Worm (Caenorhabditis elegans) whole organism, L4 larva: ENCODE data around the gene C46F4.3.

ENCODE experiments used
- F49E8.2 ChIP-seq: sonication (generic microtip); optimal IDR thresholded peaks from 2 replicates; lab custom pipeline; 2016; ENCODE audit warnings: missing compliant biosample characterization, mild to moderate bottlenecking, missing genetic modification characterization, borderline replicate concordance
- R02D3.7 ChIP-seq: fragments of 150-350 bp; sonication (generic microtip); optimal IDR thresholded peaks from 3 replicates; lab custom pipeline; 2014; ENCODE audit warnings: missing biosample characterization, missing genetic modification characterization
- T26A8.4 ChIP-seq: fragments of 200-800 bp; sonication (Bioruptor generic); IDR thresholded peaks from 2 replicates; pipeline ENCODE4 v1.3.6; 2022; ENCODE audit warnings: missing genetic modification characterization, missing compliant biosample characterization
- ZK546.5 ChIP-seq, 2 experiments: sonication (generic microtip); optimal IDR thresholded peaks; 2 replicates each; lab custom pipeline; 2017; ENCODE audit warnings: missing biosample characterization in 2 of 2, missing genetic modification characterization in 2 of 2
- aha-1 ChIP-seq: fragments of 150-350 bp; peaks from one replicate; lab custom pipeline; 2014; ENCODE audit warnings: missing biosample characterization, missing genetic modification characterization
- ceh-62 ChIP-seq: sonication (generic microtip); optimal IDR thresholded peaks from 2 replicates; lab custom pipeline; 2017; ENCODE audit warnings: missing biosample characterization, missing genetic modification characterization
- daf-12 ChIP-seq: fragments of 150-350 bp; optimal IDR thresholded peaks from 2 replicates; lab custom pipeline; 2014; ENCODE audit warnings: missing biosample characterization, missing genetic modification reagents, missing genetic modification characterization
- daf-8 ChIP-seq: fragments of 200-800 bp; sonication (Bioruptor generic); IDR thresholded peaks from 2 replicates; pipeline ENCODE4 v1.3.6; 2022; ENCODE audit warnings: missing genetic modification characterization, missing compliant biosample characterization
- dmd-9 ChIP-seq: fragments of 200-800 bp; sonication (Bioruptor generic); IDR thresholded peaks from 2 replicates; pipeline ENCODE4 v1.3.6; 2022; ENCODE audit warnings: missing genetic modification reagents, missing genetic modification characterization, missing compliant biosample characterization
- dve-1 ChIP-seq: sonication (generic microtip); optimal IDR thresholded peaks from 2 replicates; lab custom pipeline; 2017; ENCODE audit warnings: antibody characterized with exemption, mild to moderate bottlenecking, missing genetic modification characterization, missing compliant biosample characterization; ENCODE audit not compliant: insufficient read depth
- egl-27 ChIP-seq: sonication (generic microtip); optimal IDR thresholded peaks from 3 replicates; lab custom pipeline; 2017; ENCODE audit warnings: missing biosample characterization, missing genetic modification reagents, missing genetic modification characterization
- hlh-30 ChIP-seq: sonication (generic microtip); optimal IDR thresholded peaks from 2 replicates; lab custom pipeline; 2017; ENCODE audit warnings: antibody characterized with exemption, mild to moderate bottlenecking, missing genetic modification characterization, missing compliant biosample characterization; ENCODE audit not compliant: insufficient read depth
- jun-1 ChIP-seq: fragments of 150-350 bp; optimal IDR thresholded peaks from 2 replicates; lab custom pipeline; 2014; ENCODE audit warnings: missing biosample characterization, missing genetic modification reagents, missing genetic modification characterization
- lin-15B ChIP-seq: fragments of 150-350 bp; sonication (generic microtip); optimal IDR thresholded peaks from 3 replicates; lab custom pipeline; 2014; ENCODE audit warnings: missing biosample characterization, missing genetic modification characterization
- lsy-2 ChIP-seq, 2 experiments: fragments of 150-350 bp in 1 of 2; sonication (generic microtip) in 1 of 2; optimal IDR thresholded peaks; 2 replicates each; lab custom pipeline; 2014 to 2017; ENCODE audit warnings: missing biosample characterization in 2 of 2, missing genetic modification characterization in 2 of 2
- mdl-1 ChIP-seq, 2 experiments: fragments of 150-350 bp in 1 of 2; sonication (generic microtip) in 1 of 2; optimal IDR thresholded peaks; 2 replicates each; lab custom pipeline; 2014 to 2017; ENCODE audit warnings: missing biosample characterization in 2 of 2, missing genetic modification characterization in 2 of 2
- mxl-2 ChIP-seq: fragments of 200-800 bp; sonication (Bioruptor generic); conservative IDR thresholded peaks from 2 replicates; pipeline ENCODE4 v1.3.6; 2022; ENCODE audit warnings: missing genetic modification reagents, missing genetic modification characterization, missing compliant biosample characterization
- nhr-237 ChIP-seq: sonication (generic microtip); optimal IDR thresholded peaks from 2 replicates; lab custom pipeline; 2017; ENCODE audit warnings: missing biosample characterization, missing genetic modification characterization
- nhr-28 ChIP-seq: fragments of 150-350 bp; optimal IDR thresholded peaks from 2 replicates; lab custom pipeline; 2014; ENCODE audit warnings: missing biosample characterization, missing genetic modification characterization
- php-3 ChIP-seq: fragments of 200-800 bp; sonication (Bioruptor generic); IDR thresholded peaks from 2 replicates; pipeline ENCODE4 v1.3.6; 2022; ENCODE audit warnings: missing genetic modification reagents, missing genetic modification characterization, missing compliant biosample characterization
- pqm-1 ChIP-seq: sonication (generic microtip); optimal IDR thresholded peaks from 2 replicates; lab custom pipeline; 2017; ENCODE audit warnings: missing biosample characterization, missing genetic modification characterization
- set-16 ChIP-seq: fragments of 200-800 bp; sonication (Bioruptor generic); IDR thresholded peaks from 2 replicates; pipeline ENCODE4 v1.3.6; 2022; ENCODE audit warnings: missing genetic modification reagents, missing genetic modification characterization, missing compliant biosample characterization
- skn-1 ChIP-seq: fragments of 150-350 bp; optimal IDR thresholded peaks from 2 replicates; lab custom pipeline; 2014; ENCODE audit warnings: missing biosample characterization, missing genetic modification characterization
- snpc-1.2 ChIP-seq: fragments of 200-800 bp; sonication (Bioruptor generic); IDR thresholded peaks from 2 replicates; pipeline ENCODE4 v1.3.6; 2022; ENCODE audit warnings: missing genetic modification reagents, missing genetic modification characterization, missing compliant biosample characterization
- spr-1 ChIP-seq: sonication (generic microtip); optimal IDR thresholded peaks from 2 replicates; lab custom pipeline; 2016; ENCODE audit warnings: mild to moderate bottlenecking, missing genetic modification characterization, missing compliant biosample characterization
- tag-97 ChIP-seq: fragments of 200-800 bp; sonication (Bioruptor generic); IDR thresholded peaks from 2 replicates; pipeline ENCODE4 v1.3.6; 2022; ENCODE audit warnings: missing genetic modification characterization, missing compliant biosample characterization
- tra-1 ChIP-seq: fragments of 200-800 bp; sonication (Bioruptor generic); IDR thresholded peaks from 2 replicates; pipeline ENCODE4 v1.3.6; 2022; ENCODE audit warnings: missing genetic modification reagents, missing genetic modification characterization, missing compliant biosample characterization
- unc-130 ChIP-seq: sonication (generic microtip); optimal IDR thresholded peaks from 2 replicates; lab custom pipeline; 2016; ENCODE audit warnings: missing genetic modification reagents, missing genetic modification characterization, missing compliant biosample characterization
- unc-39 ChIP-seq: sonication (generic microtip); optimal IDR thresholded peaks from 2 replicates; lab custom pipeline; 2017; ENCODE audit warnings: missing biosample characterization, missing genetic modification characterization
- unc-62 ChIP-seq, 3 experiments: fragments of 150-350 bp in 1 of 3; sonication (generic microtip); optimal IDR thresholded peaks in 2 of 3; peaks in 1 of 3; 1 replicate in 1 of 3; 2 replicates in 2 of 3; lab custom pipeline; 2014 to 2017; ENCODE audit warnings: missing biosample characterization in 3 of 3, missing genetic modification characterization in 3 of 3, missing genetic modification reagents in 3 of 3, missing genotype in 1 of 3
- zip-2 ChIP-seq: fragments of 150-350 bp; optimal IDR thresholded peaks from 2 replicates; lab custom pipeline; 2014; ENCODE audit warnings: missing biosample characterization, missing genetic modification characterization

C46F4.3 gene

DNA sequence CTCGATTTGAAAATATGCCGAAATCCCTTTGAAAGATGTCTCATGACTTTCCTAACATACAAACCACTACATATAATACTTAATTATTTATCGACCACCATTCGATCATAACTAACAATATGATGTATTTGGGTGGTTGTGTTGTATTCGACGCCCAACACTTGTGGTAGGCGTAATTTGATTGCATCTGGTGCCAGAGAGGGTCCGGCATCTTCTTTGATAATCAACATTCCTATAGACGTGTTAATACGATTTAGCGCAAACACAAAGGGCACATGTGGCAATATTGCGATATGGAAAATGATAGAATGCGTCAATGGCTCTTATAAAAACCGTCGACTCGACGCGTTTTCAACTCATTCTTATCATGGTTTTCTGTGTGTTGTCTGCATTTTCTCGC is 31.7 kb upstream of the C46F4.3 start:
- no peak for TF ChIP-seq T26A8.4 (GFP tag; lab: Robert Waterston, UW)
- no peak for TF ChIP-seq pqm-1 (tag; lab: Kevin White, UChicago)
- TF ChIP-seq hlh-30 (tag; lab: Kevin White, UChicago), result no peak
- no peak for TF ChIP-seq php-3 (GFP tag; lab: Robert Waterston, UW)
- TF ChIP-seq spr-1 (tag; lab: Kevin White, UChicago), result no peak
- TF ChIP-seq ceh-62 (tag; lab: Kevin White, UChicago), result no peak
- TF ChIP-seq unc-62 (GFP tag; optimal IDR thresholded peaks at IDR 0.05 in 1 of 2; lab: Kevin White, UChicago), result peak in 1 of 2 experiments; percentile 86
- no peak for TF ChIP-seq unc-62 (tag; optimal IDR thresholded peaks at IDR 0.05; lab: Kevin White, UChicago)
- no peak for TF ChIP-seq unc-39

DNA sequence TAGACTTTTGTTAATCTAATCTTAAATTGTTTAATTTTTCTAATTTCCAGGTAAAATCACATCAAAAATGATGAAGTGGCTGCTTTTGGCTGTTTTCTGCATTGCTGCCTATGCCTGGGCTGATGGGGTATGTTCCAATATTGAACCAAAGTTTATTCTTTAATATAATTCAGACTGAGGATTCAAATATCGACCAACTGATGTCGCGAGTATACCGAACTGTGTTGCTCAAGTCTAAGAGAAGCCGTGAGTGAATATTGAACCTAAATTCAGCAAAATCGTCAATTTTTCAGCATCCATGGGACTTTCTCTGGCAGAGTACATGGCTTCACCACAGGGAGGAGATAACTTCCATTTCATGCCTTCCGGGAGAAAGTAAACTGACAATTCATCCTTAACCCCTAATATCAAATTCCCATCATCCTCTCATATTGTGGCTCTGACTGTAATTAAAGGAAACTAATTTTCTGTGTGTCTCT is 30.9 kb upstream of the C46F4.3 start, which contains the start of gene nlp-49:
nlp-49 (plus strand) TSS at position 51 of the 479 bp plus-strand sequence.
- TF ChIP-seq unc-62 (GFP tag; optimal IDR thresholded peaks at IDR 0.05 in 1 of 2; lab: Kevin White, UChicago) (peak in 1 of 2 experiments; percentile 40), unc-62 (tag; optimal IDR thresholded peaks at IDR 0.05; lab: Kevin White, UChicago) (no peak), daf-12 (no peak), aha-1 (tag; lab: Kevin White, UChicago) (peak; percentile 97), unc-39 (no peak)

DNA sequence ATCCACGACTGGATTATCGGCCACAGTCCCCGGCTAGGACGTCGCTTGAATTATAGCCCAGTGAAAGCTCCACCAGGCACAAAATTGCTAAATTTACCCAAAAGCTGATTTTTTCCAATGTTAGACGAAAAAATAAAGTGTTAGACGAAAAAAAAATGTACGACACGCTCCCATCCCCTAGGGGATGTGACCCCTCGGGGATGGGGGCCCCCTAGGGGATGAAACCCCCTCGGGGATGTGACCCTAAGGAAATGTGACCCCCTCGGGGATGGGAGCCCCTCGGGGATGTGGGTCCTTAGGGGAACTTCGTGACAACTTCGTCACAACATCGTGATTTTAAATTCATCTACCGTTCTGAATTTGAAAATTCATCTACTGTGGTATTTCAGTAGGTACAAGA is 29.8 kb upstream of the C46F4.3 start:
- TF ChIP-seq set-16 (GFP tag; lab: Robert Waterston, UW), result peak; percentile 71
- 0 out of 2 replicates have a peak, but pooled peaks have one; percentile 9 for TF ChIP-seq tra-1 (GFP tag; lab: Robert Waterston, UW)
- TF ChIP-seq mxl-2, result no peak
- 0 out of 2 replicates have a peak, but pooled peaks have one; percentile 13 for TF ChIP-seq snpc-1.2 (GFP tag; lab: Robert Waterston, UW)

DNA sequence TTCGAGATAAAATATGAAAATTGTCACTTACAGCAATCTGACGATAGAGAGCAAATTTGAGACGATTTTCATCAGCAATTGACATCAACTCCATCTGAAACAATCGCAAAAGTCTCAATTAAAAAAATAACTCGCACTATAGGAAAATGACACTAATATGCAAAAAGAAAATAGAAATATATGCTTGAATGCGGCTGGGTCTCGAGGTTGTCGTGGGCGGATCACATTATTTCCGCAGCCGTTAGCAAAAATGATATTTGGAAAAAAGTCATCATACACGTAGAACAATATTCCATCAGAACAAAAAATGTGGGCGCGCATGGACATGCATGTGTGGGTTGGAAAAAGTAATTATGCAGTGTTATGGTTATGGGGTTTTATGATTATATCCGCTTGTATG is 18.3 kb upstream of the C46F4.3 start, which contains the start of gene Y23B4A.1:
Y23B4A.1 (minus strand) TSS at position 101 of the 400 bp plus-strand sequence.
- TF ChIP-seq ZK546.5 (tag; optimal IDR thresholded peaks at IDR 0.05; lab: Kevin White, UChicago) (no peak), daf-8 (GFP tag; lab: Robert Waterston, UW) (no peak), unc-130 (GFP tag; lab: Kevin White, UChicago) (no peak), dve-1 (tag; lab: Kevin White, UChicago) (no peak), nhr-237 (tag; lab: Kevin White, UChicago) (no peak), skn-1 (no peak), tra-1 (GFP tag; lab: Robert Waterston, UW) (no peak), zip-2 (tag; lab: Kevin White, UChicago) (no peak), jun-1 (no peak), F49E8.2 (tag; lab: Kevin White, UChicago) (no peak)

DNA sequence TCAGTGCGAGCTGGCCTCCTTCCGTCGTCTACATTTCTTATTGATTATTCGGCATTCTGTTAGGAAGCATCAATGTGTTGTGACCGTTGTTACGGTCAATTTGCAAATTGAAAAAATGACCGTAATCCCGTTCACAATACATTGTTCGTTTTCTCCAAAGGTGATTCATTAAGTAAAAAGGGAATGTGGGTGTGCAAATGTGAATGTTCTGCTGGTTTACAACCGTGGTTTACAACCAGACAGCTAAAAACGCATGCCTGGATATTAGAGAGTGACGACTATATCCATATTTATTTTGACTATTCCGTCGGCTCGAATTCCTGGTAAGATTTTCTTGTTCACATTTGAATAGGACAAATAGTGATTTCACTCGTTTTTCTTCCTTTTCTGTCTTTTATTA is 16.5 kb upstream of the C46F4.3 start, which contains the start of gene capa-1:
capa-1 (plus strand) TSS at position 301 of the 400 bp plus-strand sequence.
- no peak for TF ChIP-seq lin-15B (tag; lab: Kevin White, UChicago)
- TF ChIP-seq mxl-2, result no peak
- no peak for TF ChIP-seq egl-27
- no peak for TF ChIP-seq tag-97 (GFP tag; lab: Robert Waterston, UW)
- TF ChIP-seq lsy-2 (tag; optimal IDR thresholded peaks at IDR 0.05; lab: Kevin White, UChicago), result no peak

DNA sequence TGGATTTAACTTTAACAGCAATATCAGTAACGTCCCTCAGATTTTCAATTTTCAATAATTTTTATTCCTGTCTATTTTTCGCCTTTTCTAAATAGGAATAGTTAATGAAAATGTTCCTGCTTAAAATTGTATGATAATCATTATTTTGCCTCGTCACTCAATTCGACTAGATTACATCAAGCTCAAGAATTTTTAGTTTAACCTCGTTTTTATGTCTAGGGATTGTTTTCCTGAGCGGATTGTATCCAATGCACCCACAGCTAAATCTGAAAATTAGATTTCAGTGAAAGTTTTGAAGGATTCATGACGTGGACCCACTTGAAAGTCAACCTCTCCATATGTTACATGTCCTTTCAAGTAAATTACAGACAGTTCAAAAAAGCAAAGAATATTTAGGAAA is 11.9 kb upstream of the C46F4.3 start:
- TF ChIP-seq aha-1 (tag; lab: Kevin White, UChicago) (peak; percentile 91), unc-39 (no peak)

DNA sequence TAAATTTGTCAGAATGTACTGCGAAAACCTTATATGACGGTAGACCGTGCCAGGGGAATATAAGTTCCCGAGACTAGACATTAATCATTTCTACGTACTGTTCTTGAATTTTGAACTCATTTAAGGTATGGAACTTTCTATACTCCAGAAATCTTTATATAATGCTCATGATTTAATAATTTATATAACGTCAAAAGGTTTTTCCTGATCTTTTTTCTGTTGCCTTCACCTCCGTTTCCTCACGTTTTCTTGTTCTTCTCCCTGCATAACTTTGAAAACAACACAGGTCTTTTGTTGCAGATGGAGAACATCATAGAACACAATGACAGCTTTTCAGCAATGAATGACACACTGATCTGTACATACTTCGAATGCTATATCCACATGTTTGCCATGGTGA is 4.8 kb upstream of the C46F4.3 start, which contains the start of gene egl-6:
egl-6 (plus strand) TSS at position 301 of the 400 bp plus-strand sequence.
- TF ChIP-seq mdl-1 (tag; optimal IDR thresholded peaks at IDR 0.05; lab: Kevin White, UChicago) (no peak), dmd-9 (GFP tag; lab: Robert Waterston, UW) (no peak), nhr-28 (tag; lab: Kevin White, UChicago) (no peak), R02D3.7 (tag; lab: Kevin White, UChicago) (no peak), aha-1 (tag; lab: Kevin White, UChicago) (peak; percentile 36), daf-12 (no peak)
